Worm (Caenorhabditis elegans): ENCODE results near the gene C16C8.16.

The C16C8.16 gene

DNA sequence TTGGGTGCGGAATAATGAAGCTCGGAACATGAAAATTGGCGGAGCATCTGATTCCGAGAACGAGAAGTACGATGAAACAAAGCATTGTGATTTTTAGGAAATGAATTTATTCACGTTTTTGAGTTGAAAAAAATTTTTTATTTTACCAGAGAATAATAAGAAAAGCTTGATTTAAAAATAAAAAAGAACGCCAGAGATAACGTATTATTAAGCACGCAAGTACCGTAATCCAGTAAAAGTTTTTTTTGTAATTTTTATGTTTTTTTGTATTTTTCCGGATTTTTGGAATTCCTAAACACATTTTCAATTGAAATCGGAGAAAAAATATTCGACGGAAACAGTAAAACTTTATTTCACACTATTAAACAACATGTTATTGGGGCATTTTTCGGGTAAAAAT, 2.4 kb upstream of the C16C8.16 start, which contains the start of gene C16C8.22:
Gene C16C8.22 (minus strand): TSS at position 101 of the 400 bp plus-strand sequence.
- TF ChIP-seq hlh-30 (tag; optimal IDR thresholded peaks at IDR 0.05; ENCODE audit: insufficient read depth), result no peak
- no peak for TF ChIP-seq che-1 (tag; optimal IDR thresholded peaks at IDR 0.05)
- no peak for TF ChIP-seq odd-2 (tag; optimal IDR thresholded peaks at IDR 0.05)
- no peak for TF ChIP-seq ahr-1 (tag; optimal IDR thresholded peaks at IDR 0.05)
- no peak for TF ChIP-seq ttx-3 (tag; optimal IDR thresholded peaks at IDR 0.05)
- no peak for TF ChIP-seq ztf-16 (tag; optimal IDR thresholded peaks at IDR 0.05)
- TF ChIP-seq tbx-7 (tag; optimal IDR thresholded peaks at IDR 0.05), result no peak
- TF ChIP-seq unc-42 (tag; optimal IDR thresholded peaks at IDR 0.05), result no peak
- no peak for TF ChIP-seq hlh-6 (tag; optimal IDR thresholded peaks at IDR 0.05)
- TF ChIP-seq elt-4 (tag; optimal IDR thresholded peaks at IDR 0.05), result no peak
- no peak for TF ChIP-seq fkh-6 (tag; optimal IDR thresholded peaks at IDR 0.05)
- no peak for TF ChIP-seq ceh-2 (tag; optimal IDR thresholded peaks at IDR 0.05)
- TF ChIP-seq ceh-6 (GFP tag; optimal IDR thresholded peaks at IDR 0.05), result no peak
- no peak for TF ChIP-seq elt-2 (tag; optimal IDR thresholded peaks at IDR 0.05)
- TF ChIP-seq mec-3 (tag; optimal IDR thresholded peaks at IDR 0.05; ENCODE audit: borderline replicate concordance), result no peak
- TF ChIP-seq ama-1 (optimal IDR thresholded peaks at IDR 0.05), result no peak

DNA sequence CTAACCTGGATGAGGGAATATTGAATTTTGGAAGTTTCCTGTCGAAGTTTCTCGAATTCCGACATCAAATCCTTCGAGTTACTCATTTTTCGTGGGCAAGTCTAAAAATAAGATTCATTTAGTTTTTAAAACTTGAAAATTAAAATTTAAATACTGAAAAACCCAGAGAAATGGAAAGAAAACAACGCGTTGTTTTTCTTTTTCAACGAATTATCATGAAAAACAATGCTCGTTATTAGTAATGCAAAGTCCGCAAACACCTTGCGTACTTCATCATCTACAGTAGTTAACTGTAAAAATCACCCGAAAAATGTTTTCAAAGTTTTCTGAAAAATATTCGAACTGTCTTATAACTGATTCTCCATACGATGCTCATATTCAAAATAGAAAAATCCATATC, 1.3 kb upstream of the C16C8.16 start, which contains the start of gene C16C8.4:
Gene C16C8.4 (minus strand): TSS at position 101 of the 400 bp plus-strand sequence.
- TF ChIP-seq ceh-31 (tag; optimal IDR thresholded peaks at IDR 0.05), result no peak
- TF ChIP-seq hlh-8 (tag; optimal IDR thresholded peaks at IDR 0.05), result no peak
- TF ChIP-seq pqm-1 (tag; optimal IDR thresholded peaks at IDR 0.05), result no peak
- no peak for TF ChIP-seq ceh-34 (tag; optimal IDR thresholded peaks at IDR 0.05)
- no peak for TF ChIP-seq ceh-24 (tag; optimal IDR thresholded peaks at IDR 0.05)
- no peak for TF ChIP-seq pag-3 (tag; optimal IDR thresholded peaks at IDR 0.05; ENCODE audit: borderline replicate concordance)
- no peak for TF ChIP-seq pax-1 (tag; optimal IDR thresholded peaks at IDR 0.05)
- TF ChIP-seq tbx-2 (tag; optimal IDR thresholded peaks at IDR 0.05), result no peak
- TF ChIP-seq ztf-16 (tag; optimal IDR thresholded peaks at IDR 0.05), result no peak
- no peak for TF ChIP-seq C38D4.7 (GFP tag; optimal IDR thresholded peaks at IDR 0.05)
- TF ChIP-seq tbx-7 (tag; optimal IDR thresholded peaks at IDR 0.05), result no peak
- TF ChIP-seq ceh-14 (tag; optimal IDR thresholded peaks at IDR 0.05), result no peak
- no peak for TF ChIP-seq sox-2 (GFP tag; IDR thresholded peaks at IDR 0.05)
- TF ChIP-seq ceh-30 (tag; optimal IDR thresholded peaks at IDR 0.05), result no peak
- TF ChIP-seq hlh-15 (tag; optimal IDR thresholded peaks at IDR 0.05), result no peak

DNA sequence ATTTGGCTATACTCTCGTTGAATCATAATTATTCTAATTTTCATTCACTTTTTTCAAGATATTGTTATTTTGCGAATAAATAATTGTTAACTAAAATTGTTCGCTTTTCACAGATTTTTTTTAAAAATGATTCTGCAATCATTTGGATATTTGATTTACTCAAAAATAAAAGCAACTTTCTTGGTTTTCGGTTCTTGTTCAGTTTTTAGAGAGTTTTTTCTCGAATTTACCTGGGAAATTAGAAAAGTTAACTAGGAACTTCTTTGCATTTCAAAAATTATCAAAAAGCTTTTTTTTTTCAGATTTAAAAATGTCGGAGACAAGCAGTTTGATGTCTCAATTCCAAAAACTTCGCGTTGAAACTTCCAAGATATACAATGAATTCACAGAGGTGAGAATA, 1.1 kb downstream of the C16C8.16 start, which contains the start of the genes C16C8.20 and gldi-6:
Gene C16C8.20 (plus strand): TSS at position 301 of the 400 bp plus-strand sequence.
Gene gldi-6 (plus strand): TSS at position 301 of the 400 bp plus-strand sequence.
- TF ChIP-seq elt-2 (tag; optimal IDR thresholded peaks at IDR 0.05) (no peak), eyg-1 (tag; optimal IDR thresholded peaks at IDR 0.05) (no peak), ceh-2 (tag; optimal IDR thresholded peaks at IDR 0.05) (no peak), nhr-232 (tag; optimal IDR thresholded peaks at IDR 0.05) (no peak), ceh-24 (tag; optimal IDR thresholded peaks at IDR 0.05) (no peak), nfya-1 (tag; optimal IDR thresholded peaks at IDR 0.05) (no peak), ceh-22 (tag; optimal IDR thresholded peaks at IDR 0.05) (no peak), ets-4 (tag; optimal IDR thresholded peaks at IDR 0.05) (no peak), ceh-19 (GFP tag; optimal IDR thresholded peaks at IDR 0.05) (no peak), zip-5 (tag; optimal IDR thresholded peaks at IDR 0.05) (no peak), che-1 (tag; optimal IDR thresholded peaks at IDR 0.05) (no peak), ceh-48 (tag; optimal IDR thresholded peaks at IDR 0.05) (no peak), ceh-31 (tag; optimal IDR thresholded peaks at IDR 0.05) (no peak), sdc-2 (tag; optimal IDR thresholded peaks at IDR 0.05) (no peak), pag-3 (tag; optimal IDR thresholded peaks at IDR 0.05; ENCODE audit: borderline replicate concordance) (no peak), hlh-6 (tag; optimal IDR thresholded peaks at IDR 0.05) (no peak), Y22D7AL.16 (tag; optimal IDR thresholded peaks at IDR 0.05) (no peak), ref-2 (tag; optimal IDR thresholded peaks at IDR 0.05) (no peak), hlh-8 (tag; optimal IDR thresholded peaks at IDR 0.05) (no peak)
